Fruit fly (Drosophila melanogaster) whole organism, prepupa: ENCODE results near the gene CG12502.

ENCODE experiments used
- CG10631 ChIP-seq: fragments of 200-800 bp; sonication (Bioruptor generic); optimal IDR thresholded peaks from 2 replicates; lab custom pipeline; 2016; ENCODE audit warnings: missing biosample characterization, missing genetic modification characterization
- CG10669 ChIP-seq: fragments of 200-800 bp; sonication (Bioruptor generic); optimal IDR thresholded peaks from 3 replicates; lab custom pipeline; 2018; ENCODE audit warnings: missing biosample characterization, mild to moderate bottlenecking, missing genetic modification characterization, moderate library complexity
- CG11762 ChIP-seq: fragments of 200-800 bp; sonication (Bioruptor generic); optimal IDR thresholded peaks from 3 replicates; lab custom pipeline; 2016; ENCODE audit warnings: missing biosample characterization, missing genetic modification characterization; ENCODE audit not compliant: insufficient read depth
- CG15336 ChIP-seq: fragments of 200-800 bp; sonication (Bioruptor generic); IDR thresholded peaks from 2 replicates; pipeline ENCODE4 v1.3.6; 2022; ENCODE audit warnings: missing biosample characterization, missing genetic modification characterization
- CG1621 ChIP-seq: fragments of 200-800 bp; sonication (Bioruptor generic); optimal IDR thresholded peaks from 3 replicates; lab custom pipeline; 2018; ENCODE audit warnings: missing biosample characterization, mild to moderate bottlenecking, missing genetic modification characterization
- CG16779 ChIP-seq: fragments of 200-800 bp; sonication (Bioruptor generic); optimal IDR thresholded peaks from 3 replicates; lab custom pipeline; 2017; ENCODE audit warnings: missing biosample characterization, mild to moderate bottlenecking, missing genetic modification characterization
- CG3032 ChIP-seq: fragments of 200-800 bp; optimal IDR thresholded peaks from 2 replicates; lab custom pipeline; 2019; ENCODE audit warnings: missing biosample characterization, mild to moderate bottlenecking, missing genetic modification characterization, moderate library complexity
- CG34406 ChIP-seq: fragments of 200-800 bp; sonication (Bioruptor generic); optimal IDR thresholded peaks from 3 replicates; lab custom pipeline; 2016; ENCODE audit warnings: missing biosample characterization, missing genetic modification characterization
- CG3919 ChIP-seq: fragments of 200-800 bp; sonication (Bioruptor generic); optimal IDR thresholded peaks from 3 replicates; lab custom pipeline; 2016; ENCODE audit warnings: missing biosample characterization, missing genetic modification characterization
- CG4318 ChIP-seq: fragments of 200-800 bp; sonication (Bioruptor generic); optimal IDR thresholded peaks from 3 replicates; lab custom pipeline; 2017; ENCODE audit warnings: missing biosample characterization, mild to moderate bottlenecking, missing genetic modification characterization
- CG6163 ChIP-seq: fragments of 200-800 bp; sonication (Bioruptor generic); IDR thresholded peaks from 3 replicates; pipeline ENCODE4 v1.3.6; 2022; ENCODE audit warnings: missing biosample characterization, missing genetic modification characterization
- CG6276 ChIP-seq: fragments of 200-800 bp; sonication (Bioruptor generic); optimal IDR thresholded peaks from 2 replicates; lab custom pipeline; 2017; ENCODE audit warnings: missing biosample characterization, mild to moderate bottlenecking, missing genetic modification characterization
- CG6808 ChIP-seq: fragments of 200-800 bp; sonication (Bioruptor generic); optimal IDR thresholded peaks from 3 replicates; lab custom pipeline; 2017; ENCODE audit warnings: missing biosample characterization, missing genetic modification characterization, mild to moderate bottlenecking, moderate library complexity, missing genetic modification reagents
- CG6854 ChIP-seq: fragments of 200-800 bp; sonication (Bioruptor generic); optimal IDR thresholded peaks from 2 replicates; lab custom pipeline; 2017; ENCODE audit warnings: missing biosample characterization, mild to moderate bottlenecking, missing genetic modification characterization
- CG7368 ChIP-seq: fragments of 200-800 bp; sonication (Bioruptor generic); optimal IDR thresholded peaks from 3 replicates; lab custom pipeline; 2016; ENCODE audit warnings: missing biosample characterization, missing genetic modification characterization
- CG8319 ChIP-seq: fragments of 200-800 bp; sonication (Bioruptor generic); optimal IDR thresholded peaks from 3 replicates; lab custom pipeline; 2016; ENCODE audit warnings: missing biosample characterization, missing genetic modification characterization
- Eip75B ChIP-seq: fragments of 200-800 bp; sonication (Bioruptor generic); optimal IDR thresholded peaks from 3 replicates; lab custom pipeline; 2016; ENCODE audit warnings: missing biosample characterization, missing genetic modification characterization
- Eip78C ChIP-seq: fragments of 200-800 bp; sonication (Bioruptor generic); peaks from one replicate; lab custom pipeline; 2016; ENCODE audit warnings: missing biosample characterization, missing genetic modification characterization
- Eip93F ChIP-seq: fragments of 200-800 bp; sonication (Bioruptor generic); optimal IDR thresholded peaks from 2 replicates; lab custom pipeline; 2016; ENCODE audit warnings: missing biosample characterization, mild to moderate bottlenecking, missing genetic modification characterization
- Ets21C ChIP-seq: fragments of 200-800 bp; sonication (Bioruptor generic); optimal IDR thresholded peaks from 3 replicates; lab custom pipeline; 2016; ENCODE audit warnings: missing biosample characterization, missing genetic modification characterization
- Ets96B ChIP-seq: fragments of 200-800 bp; optimal IDR thresholded peaks from 2 replicates; lab custom pipeline; 2019; ENCODE audit warnings: missing biosample characterization, mild to moderate bottlenecking, missing genetic modification characterization, moderate library complexity
- Gug ChIP-seq: fragments of 200-800 bp; sonication (Bioruptor generic); IDR thresholded peaks from 2 replicates; pipeline ENCODE4 v1.3.6; 2022; ENCODE audit warnings: missing biosample characterization, missing genetic modification characterization
- Hr38 ChIP-seq: sonication (Bioruptor generic); optimal IDR thresholded peaks from 2 replicates; lab custom pipeline; 2016; ENCODE audit warnings: missing biosample characterization, missing genetic modification characterization
- Hr4 ChIP-seq: fragments of 200-800 bp; sonication (Bioruptor generic); optimal IDR thresholded peaks from 3 replicates; lab custom pipeline; 2016; ENCODE audit warnings: missing biosample characterization, missing genetic modification characterization
- Met ChIP-seq: fragments of 200-800 bp; sonication (Bioruptor generic); optimal IDR thresholded peaks from 3 replicates; lab custom pipeline; 2016; ENCODE audit warnings: missing biosample characterization, missing genetic modification characterization
- OdsH ChIP-seq: fragments of 200-800 bp; sonication (Bioruptor generic); optimal IDR thresholded peaks from 3 replicates; lab custom pipeline; 2016; ENCODE audit warnings: missing biosample characterization, missing genetic modification characterization
- Smox ChIP-seq: fragments of 200-800 bp; sonication (Bioruptor generic); optimal IDR thresholded peaks from 3 replicates; lab custom pipeline; 2016; ENCODE audit warnings: missing biosample characterization, missing genetic modification characterization
- Sox102F ChIP-seq: fragments of 200-800 bp; sonication (Bioruptor generic); optimal IDR thresholded peaks from 2 replicates; lab custom pipeline; 2016; ENCODE audit warnings: missing biosample characterization, mild to moderate bottlenecking, missing genetic modification characterization
- Sox14 ChIP-seq: fragments of 200-800 bp; sonication (Bioruptor generic); optimal IDR thresholded peaks from 3 replicates; lab custom pipeline; 2016; ENCODE audit warnings: missing biosample characterization, missing genetic modification characterization
- Sox15 ChIP-seq: fragments of 200-800 bp; sonication (Bioruptor generic); optimal IDR thresholded peaks from 3 replicates; lab custom pipeline; 2016; ENCODE audit warnings: missing biosample characterization, missing genetic modification characterization
- achi ChIP-seq: fragments of 200-800 bp; sonication (Bioruptor generic); optimal IDR thresholded peaks from 3 replicates; lab custom pipeline; 2016; ENCODE audit warnings: missing biosample characterization, missing genetic modification characterization
- acj6 ChIP-seq: fragments of 200-800 bp; sonication (Bioruptor generic); optimal IDR thresholded peaks from 3 replicates; lab custom pipeline; 2016; ENCODE audit warnings: missing biosample characterization, missing genetic modification characterization
- cyc ChIP-seq: fragments of 200-800 bp; sonication (Bioruptor generic); optimal IDR thresholded peaks from 3 replicates; lab custom pipeline; 2016; ENCODE audit warnings: missing biosample characterization, missing genetic modification characterization
- dac ChIP-seq: fragments of 200-800 bp; sonication (Bioruptor generic); optimal IDR thresholded peaks from 2 replicates; lab custom pipeline; 2017; ENCODE audit warnings: missing biosample characterization, mild to moderate bottlenecking, missing genetic modification characterization
- dsx ChIP-seq: fragments of 200-800 bp; optimal IDR thresholded peaks from 3 replicates; lab custom pipeline; 2019; ENCODE audit warnings: missing biosample characterization, mild to moderate bottlenecking, missing genetic modification characterization, moderate library complexity; ENCODE audit not compliant: poor library complexity, severe bottlenecking
- eg ChIP-seq: fragments of 200-800 bp; sonication (Bioruptor generic); IDR thresholded peaks from 3 replicates; pipeline ENCODE4 v1.3.6; 2022; ENCODE audit warnings: missing biosample characterization, missing genetic modification characterization
- esn ChIP-seq: fragments of 200-800 bp; sonication (Bioruptor generic); optimal IDR thresholded peaks from 2 replicates; lab custom pipeline; 2016; ENCODE audit warnings: missing biosample characterization, mild to moderate bottlenecking, missing genetic modification characterization, moderate library complexity
- fd59A ChIP-seq: fragments of 200-800 bp; sonication (Bioruptor generic); optimal IDR thresholded peaks from 2 replicates; lab custom pipeline; 2017; ENCODE audit warnings: missing biosample characterization, mild to moderate bottlenecking, missing genetic modification characterization, missing genetic modification reagents
- fd85E ChIP-seq: fragments of 200-800 bp; sonication (Bioruptor generic); optimal IDR thresholded peaks from 3 replicates; lab custom pipeline; 2016; ENCODE audit warnings: missing biosample characterization, missing genetic modification characterization
- lz ChIP-seq: fragments of 200-800 bp; sonication (Bioruptor generic); optimal IDR thresholded peaks from 3 replicates; lab custom pipeline; 2016; ENCODE audit warnings: missing biosample characterization, missing genetic modification characterization
- net ChIP-seq: fragments of 200-800 bp; sonication (Bioruptor generic); optimal IDR thresholded peaks from 3 replicates; lab custom pipeline; 2016; ENCODE audit warnings: missing biosample characterization, missing genetic modification characterization
- pdm3 ChIP-seq: fragments of 200-800 bp; sonication (Bioruptor generic); optimal IDR thresholded peaks from 3 replicates; lab custom pipeline; 2016; ENCODE audit warnings: missing biosample characterization, missing genetic modification characterization
- spab ChIP-seq: fragments of 200-800 bp; sonication (Bioruptor generic); optimal IDR thresholded peaks from 2 replicates; lab custom pipeline; 2017; ENCODE audit warnings: missing biosample characterization, mild to moderate bottlenecking, missing genetic modification characterization, missing genetic modification reagents
- ss ChIP-seq, 2 experiments: fragments of 200-800 bp; sonication (Bioruptor generic); optimal IDR thresholded peaks; 2 replicates in 1 of 2; 3 replicates in 1 of 2; lab custom pipeline; 2017 to 2018; ENCODE audit warnings: mild to moderate bottlenecking in 2 of 2, missing biosample characterization in 2 of 2, missing genetic modification characterization in 2 of 2, moderate library complexity in 1 of 2
- svp ChIP-seq: fragments of 200-800 bp; sonication (Bioruptor generic); peaks from one replicate; lab custom pipeline; 2016; ENCODE audit warnings: missing biosample characterization, missing genetic modification characterization
- vri ChIP-seq: fragments of 200-800 bp; sonication (Bioruptor generic); optimal IDR thresholded peaks from 3 replicates; lab custom pipeline; 2016; ENCODE audit warnings: missing biosample characterization, mild to moderate bottlenecking, missing genetic modification characterization

CG12502 gene

DNA sequence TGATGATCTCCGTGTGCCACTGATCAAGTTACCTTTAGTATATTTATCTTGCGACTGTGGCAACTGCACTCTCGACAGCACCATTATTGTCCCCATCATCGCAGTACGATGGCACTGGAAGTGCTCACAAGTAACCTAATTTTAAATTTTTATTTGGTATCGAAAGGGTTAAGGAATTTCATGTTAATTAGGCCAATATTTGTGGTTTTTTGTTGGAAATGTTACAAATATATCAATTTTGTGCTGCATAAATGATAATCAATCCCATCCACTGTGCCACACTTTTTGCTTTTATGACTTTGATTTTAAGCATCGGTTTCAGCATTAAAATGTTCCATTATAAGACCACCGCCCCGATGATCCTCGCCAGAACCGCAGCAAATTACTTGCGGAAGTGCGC lies 42.6 kb upstream of the CG12502 start (continued):
- TF ChIP-seq Hr38 (no peak), CG16779 (tag; lab: Kevin White, UChicago) (no peak), Met (peak; percentile 83), CG6808 (GFP tag; lab: Kevin White, UChicago) (peak; percentile 70), Sox15 (peak; percentile 53), CG15336 (GFP tag; lab: Robert Waterston, UW) (peak; percentile 53), Eip93F (GFP tag; lab: Kevin White, UChicago) (peak; percentile 49), Smox (GFP tag; lab: Kevin White, UChicago) (peak; percentile 80), CG8319 (GFP tag; lab: Kevin White, UChicago) (peak; percentile 58), CG10631 (GFP tag; lab: Kevin White, UChicago) (peak; percentile 67), CG4318 (GFP tag; lab: Kevin White, UChicago) (no peak), dsx (GFP tag; lab: Kevin White, UChicago) (no peak), Sox14 (GFP tag; lab: Kevin White, UChicago) (peak; percentile 80), CG3919 (peak; percentile 77), CG7368 (peak; percentile 75), cyc (peak; percentile 80), CG10669 (GFP tag; lab: Kevin White, UChicago) (peak; percentile 75), Eip75B (peak; percentile 83), vri (GFP tag; lab: Kevin White, UChicago) (peak; percentile 36), fd59A (peak; percentile 45), CG6854 (GFP tag; lab: Kevin White, UChicago) (peak; percentile 50)

DNA sequence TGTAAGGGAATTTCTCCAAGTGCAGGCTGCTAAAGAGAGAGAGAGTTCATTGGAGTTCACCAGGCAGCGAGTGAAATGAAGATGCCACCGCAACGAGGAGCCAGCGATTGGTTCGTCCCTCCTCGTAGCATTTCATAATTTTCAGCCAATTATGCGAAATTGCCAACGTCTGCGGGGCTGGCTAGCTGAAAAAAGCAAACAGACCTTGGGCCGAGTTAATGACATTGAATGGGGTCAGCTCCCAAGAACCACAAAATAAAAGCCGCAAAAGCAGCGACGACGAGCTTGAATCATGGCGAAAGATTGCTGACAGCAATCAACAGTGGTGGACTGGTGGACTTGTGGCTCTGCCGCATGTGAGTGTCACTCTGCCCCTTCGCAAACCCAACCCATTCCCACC lies 41.6 kb upstream of the CG12502 start:
- TF ChIP-seq dsx (GFP tag; lab: Kevin White, UChicago) (no peak), CG3919 (peak; percentile 15), Ets96B (no peak), pdm3 (GFP tag; lab: Kevin White, UChicago) (no peak), Eip78C (GFP tag; lab: Kevin White, UChicago) (peak; percentile 14), CG6163 (0 out of 3 replicates have a peak, but pooled peaks have one; percentile 3), Sox102F (no peak), CG8319 (GFP tag; lab: Kevin White, UChicago) (no peak), svp (peak; percentile 35)

DNA sequence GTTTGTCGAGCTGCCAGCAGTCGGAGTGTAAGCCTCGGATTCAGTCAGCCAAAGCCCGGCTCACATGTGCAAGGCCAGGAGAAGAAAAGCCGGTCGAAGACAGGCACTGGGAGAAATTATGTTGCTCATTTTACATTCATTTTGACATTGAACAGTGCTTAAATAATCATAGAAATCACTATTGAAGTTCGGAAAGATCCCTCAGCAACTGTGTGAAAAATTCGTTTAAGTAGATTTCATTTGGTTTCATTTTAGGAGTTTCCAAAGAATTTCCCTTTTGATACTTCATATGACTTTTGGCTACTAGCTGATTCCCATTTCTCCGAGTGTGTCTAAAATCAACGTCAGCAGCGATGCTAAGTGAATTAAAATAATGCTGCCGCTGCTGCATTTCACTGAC lies 40.8 kb upstream of the CG12502 start:
- TF ChIP-seq OdsH (GFP tag; lab: Kevin White, UChicago), result peak; percentile 82
- peak; percentile 77 for TF ChIP-seq CG4318 (GFP tag; lab: Kevin White, UChicago)
- TF ChIP-seq CG10669 (GFP tag; lab: Kevin White, UChicago), result peak; percentile 12
- peak; percentile 16 for TF ChIP-seq CG7368
- peak; percentile 29 for TF ChIP-seq Sox15
- peak; percentile 50 for TF ChIP-seq Eip75B
- TF ChIP-seq lz, result peak; percentile 41
- TF ChIP-seq esn, result peak; percentile 79
- TF ChIP-seq dsx (GFP tag; lab: Kevin White, UChicago), result peak; percentile 65
- TF ChIP-seq acj6 (GFP tag; lab: Kevin White, UChicago), result peak; percentile 74
- TF ChIP-seq Ets21C, result peak; percentile 30
- peak; percentile 55 for TF ChIP-seq vri (GFP tag; lab: Kevin White, UChicago)
- peak; percentile 79 for TF ChIP-seq CG6276
- peak; percentile 60 for TF ChIP-seq CG34406 (GFP tag; lab: Kevin White, UChicago)
- TF ChIP-seq Sox102F, result peak; percentile 75
- peak; percentile 76 for TF ChIP-seq eg (GFP tag; lab: Robert Waterston, UW)
- TF ChIP-seq CG1621 (tag; lab: Kevin White, UChicago), result no peak
- peak; percentile 26 for TF ChIP-seq CG6854 (GFP tag; lab: Kevin White, UChicago)
- TF ChIP-seq fd85E (GFP tag; lab: Kevin White, UChicago), result no peak
- TF ChIP-seq svp, result peak; percentile 76
- TF ChIP-seq Gug, result peak; percentile 75
- peak; percentile 89 for TF ChIP-seq CG15336 (GFP tag; lab: Robert Waterston, UW)
- peak; percentile 13 for TF ChIP-seq spab
- no peak for TF ChIP-seq Smox (GFP tag; lab: Kevin White, UChicago)
- TF ChIP-seq dac (GFP tag; lab: Kevin White, UChicago), result peak; percentile 77
- TF ChIP-seq CG11762, result no peak
- TF ChIP-seq ss (GFP tag; optimal IDR thresholded peaks at IDR 0.05; lab: Kevin White, UChicago), result peak in 1 of 2 experiments; percentile 53
- peak; percentile 79 for TF ChIP-seq Sox14 (GFP tag; lab: Kevin White, UChicago)
- peak; percentile 74 for TF ChIP-seq net (GFP tag; lab: Kevin White, UChicago)
- peak; percentile 59 for TF ChIP-seq achi (GFP tag; lab: Kevin White, UChicago)
- TF ChIP-seq pdm3 (GFP tag; lab: Kevin White, UChicago), result no peak
- TF ChIP-seq Hr4 (GFP tag; lab: Kevin White, UChicago), result peak; percentile 93
- peak; percentile 78 for TF ChIP-seq CG3032 (tag; lab: Kevin White, UChicago)
- TF ChIP-seq CG16779 (tag; lab: Kevin White, UChicago), result no peak
